In the genomic region with DNA sequence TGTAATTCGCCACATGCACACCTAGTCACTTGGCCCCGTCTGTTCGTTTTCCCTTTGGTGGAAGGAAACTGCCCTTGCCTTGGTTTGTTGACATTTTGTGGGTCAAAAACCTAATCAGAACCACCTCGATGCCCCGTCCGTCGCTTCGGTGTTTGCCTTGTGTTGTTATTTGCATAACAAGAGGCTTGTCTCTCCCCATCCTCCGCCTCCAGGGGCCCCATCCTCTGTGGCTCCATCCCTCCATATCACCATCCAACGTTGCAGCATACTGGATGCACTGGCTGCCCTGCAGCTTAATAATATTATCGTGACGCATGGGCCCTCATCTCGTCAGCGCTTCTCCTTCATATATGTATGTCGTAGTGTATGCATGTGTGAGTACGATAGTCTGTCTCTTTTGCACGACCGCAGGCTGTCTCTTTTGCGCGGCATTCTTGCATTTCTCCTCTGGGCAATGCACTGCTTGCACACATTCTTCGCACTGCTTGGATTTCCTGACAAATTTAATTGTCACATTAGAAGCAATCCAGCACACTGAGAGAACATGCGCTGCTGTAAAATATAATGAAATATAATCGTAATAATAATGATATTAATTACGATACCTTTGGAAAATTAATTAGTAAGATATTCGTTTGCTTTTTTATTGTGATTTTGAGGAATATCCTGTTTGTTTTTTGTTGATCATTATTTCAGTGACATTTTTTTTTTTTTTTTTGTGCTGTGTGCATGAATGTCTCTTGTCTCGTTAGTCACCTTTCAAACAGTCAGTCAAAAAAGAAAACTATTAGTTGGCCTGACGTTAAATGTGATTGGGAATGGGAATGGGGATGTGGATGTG, we compare ENCODE assay signal across 4 fruit fly cellular contexts.
TF ChIP-seq lines count a peak whose summit lies in the region.

No protein-coding gene starts in this region.

- no peak for TF ChIP-seq CTCF in whole organism, embryonic (GFP tag; optimal IDR thresholded peaks at IDR 0.05; lab: Kevin White, UChicago)

TF ChIP-seq in whole organism, embryonic, 481 proteins besides CTCF, POLR2A, EP300 and RAD21 (continues in another document):
- TF ChIP-seq nmo (GFP tag; optimal IDR thresholded peaks at IDR 0.05; lab: Kevin White, UChicago) (peak; percentile 45), CG8281 (tag; optimal IDR thresholded peaks at IDR 0.05; lab: Kevin White, UChicago) (no peak), CG30403 (GFP tag; optimal IDR thresholded peaks at IDR 0.05; lab: Kevin White, UChicago) (peak; percentile 5), CG32772 (GFP tag; IDR thresholded peaks at IDR 0.05; lab: Robert Waterston, UW) (0 out of 2 replicates have a peak, but pooled peaks have one; percentile 8), bab2 (GFP tag; optimal IDR thresholded peaks at IDR 0.05; lab: Kevin White, UChicago) (no peak), ara (GFP tag; IDR thresholded peaks at IDR 0.05; lab: Robert Waterston, UW) (0 out of 2 replicates have a peak, but pooled peaks have one; percentile 24), insv (GFP tag; optimal IDR thresholded peaks at IDR 0.05; lab: Kevin White, UChicago) (no peak), CG17328 (GFP tag; IDR thresholded peaks at IDR 0.05; lab: Robert Waterston, UW) (0 out of 2 replicates have a peak, but pooled peaks have one; percentile 6), CG6689 (GFP tag; IDR thresholded peaks at IDR 0.05; lab: Robert Waterston, UW) (0 out of 2 replicates have a peak, but pooled peaks have one; percentile 10), CG13624 (GFP tag; optimal IDR thresholded peaks at IDR 0.05; lab: Kevin White, UChicago) (no peak), CG10979 (tag; optimal IDR thresholded peaks at IDR 0.05; lab: Kevin White, UChicago) (peak; percentile 51), CG7839 (tag; optimal IDR thresholded peaks at IDR 0.05; lab: Kevin White, UChicago) (peak; percentile 11), gem (tag; optimal IDR thresholded peaks at IDR 0.05; lab: Kevin White, UChicago) (peak; percentile 61), peb (GFP tag; IDR thresholded peaks at IDR 0.05; lab: Robert Waterston, UW) (no peak), stwl (tag; optimal IDR thresholded peaks at IDR 0.05; lab: Kevin White, UChicago) (peak; percentile 38), CG17612 (GFP tag; IDR thresholded peaks at IDR 0.05; lab: Robert Waterston, UW) (no peak), CG31365 (tag; optimal IDR thresholded peaks at IDR 0.05; lab: Kevin White, UChicago) (peak; percentile 93), sens (GFP tag; lab: Kevin White, UChicago) (peak; percentile 68), CG8924 (tag; optimal IDR thresholded peaks at IDR 0.05; lab: Kevin White, UChicago) (no peak)

TF ChIP-seq in whole organism, prepupa, 60 proteins besides CTCF, POLR2A, EP300 and RAD21 (continues in another document):
- TF ChIP-seq esn (GFP tag; optimal IDR thresholded peaks at IDR 0.05; lab: Kevin White, UChicago) (peak; percentile 5), spab (GFP tag; optimal IDR thresholded peaks at IDR 0.05; lab: Kevin White, UChicago) (no peak), net (GFP tag; optimal IDR thresholded peaks at IDR 0.05; lab: Kevin White, UChicago) (no peak), Blimp-1 (GFP tag; optimal IDR thresholded peaks at IDR 0.05; lab: Kevin White, UChicago) (no peak), Eip93F (GFP tag; optimal IDR thresholded peaks at IDR 0.05; lab: Kevin White, UChicago) (no peak), Hr39 (GFP tag; optimal IDR thresholded peaks at IDR 0.05; lab: Kevin White, UChicago) (no peak), CG6808 (GFP tag; optimal IDR thresholded peaks at IDR 0.05; lab: Kevin White, UChicago) (peak; percentile 11), Ets96B (tag; optimal IDR thresholded peaks at IDR 0.05; lab: Kevin White, UChicago) (no peak), CG8119 (GFP tag; IDR thresholded peaks at IDR 0.05; lab: Robert Waterston, UW) (peak; percentile 57), CG34406 (GFP tag; optimal IDR thresholded peaks at IDR 0.05; lab: Kevin White, UChicago) (no peak), achi (GFP tag; optimal IDR thresholded peaks at IDR 0.05; lab: Kevin White, UChicago) (peak; percentile 40), eg (GFP tag; IDR thresholded peaks at IDR 0.05; lab: Robert Waterston, UW) (peak; percentile 43; the same call in 1 of the 3 replicates), CG31627 (GFP tag; optimal IDR thresholded peaks at IDR 0.05; lab: Kevin White, UChicago) (no peak), Sox15 (GFP tag; optimal IDR thresholded peaks at IDR 0.05; lab: Kevin White, UChicago) (no peak), CG1621 (tag; optimal IDR thresholded peaks at IDR 0.05; lab: Kevin White, UChicago) (no peak), CG15336 (GFP tag; IDR thresholded peaks at IDR 0.05; lab: Robert Waterston, UW) (peak; percentile 65), OdsH (GFP tag; optimal IDR thresholded peaks at IDR 0.05; lab: Kevin White, UChicago) (no peak), CG10631 (GFP tag; optimal IDR thresholded peaks at IDR 0.05; lab: Kevin White, UChicago) (peak; percentile 61), Lpt (GFP tag; optimal IDR thresholded peaks at IDR 0.05; lab: Kevin White, UChicago) (no peak), CG8319 (GFP tag; optimal IDR thresholded peaks at IDR 0.05; lab: Kevin White, UChicago) (no peak), dac (GFP tag; optimal IDR thresholded peaks at IDR 0.05; lab: Kevin White, UChicago) (no peak), Gug (GFP tag; IDR thresholded peaks at IDR 0.05; lab: Robert Waterston, UW) (no peak)

TF ChIP-seq in whole organism, pupa, 21 proteins besides CTCF, POLR2A, EP300 and RAD21:
- TF ChIP-seq CG8159 (tag; optimal IDR thresholded peaks at IDR 0.05; lab: Kevin White, UChicago) (peak; percentile 7), CG14655 (GFP tag; optimal IDR thresholded peaks at IDR 0.05; lab: Kevin White, UChicago) (peak; percentile 79), fd96Ca (GFP tag; IDR thresholded peaks at IDR 0.05; lab: Robert Waterston, UW) (0 out of 3 replicates have a peak, but pooled peaks have one; percentile 51), CG13204 (GFP tag; optimal IDR thresholded peaks at IDR 0.05; lab: Kevin White, UChicago) (no peak), CG8301 (tag; optimal IDR thresholded peaks at IDR 0.05; lab: Kevin White, UChicago) (peak; percentile 68), CG9948 (tag; optimal IDR thresholded peaks at IDR 0.05; lab: Kevin White, UChicago) (peak; percentile 47), CG34367 (tag; optimal IDR thresholded peaks at IDR 0.05; lab: Kevin White, UChicago) (no peak), Snoo (tag; optimal IDR thresholded peaks at IDR 0.05; lab: Kevin White, UChicago) (no peak), EcR (GFP tag; optimal IDR thresholded peaks at IDR 0.05; lab: Kevin White, UChicago) (peak; percentile 97), D1 (tag; optimal IDR thresholded peaks at IDR 0.05; lab: Kevin White, UChicago) (peak; percentile 38), CG17806 (tag; optimal IDR thresholded peaks at IDR 0.05; lab: Kevin White, UChicago) (peak; percentile 33)

TF ChIP-seq in whole organism, wandering third instar larva, 38 proteins besides CTCF, POLR2A, EP300 and RAD21:
- TF ChIP-seq Jra (GFP tag; optimal IDR thresholded peaks at IDR 0.05; lab: Kevin White, UChicago) (peak; percentile 18), Abd-B (GFP tag; optimal IDR thresholded peaks at IDR 0.05; lab: Kevin White, UChicago) (no peak), N (GFP tag; optimal IDR thresholded peaks at IDR 0.05; lab: Kevin White, UChicago) (no peak), psq (GFP tag; optimal IDR thresholded peaks at IDR 0.05; lab: Kevin White, UChicago) (peak; percentile 2)
